Fruit fly (Drosophila melanogaster) whole organism, embryonic: ENCODE measurements around the gene Kdsr.

Experiments
- Atf6 ChIP-seq: fragments of 200-800 bp; sonication (Bioruptor generic); IDR thresholded peaks from 2 replicates; pipeline ENCODE4 v1.3.6; 2022; ENCODE audit warnings: missing biosample characterization, missing genetic modification characterization
- Bdp1 ChIP-seq: fragments of 200-800 bp; sonication (Bioruptor generic); optimal IDR thresholded peaks from 3 replicates; lab custom pipeline; 2016; ENCODE audit warnings: missing biosample characterization, missing genetic modification characterization
- CG14667 ChIP-seq: fragments of 200-800 bp; sonication (Bioruptor generic); IDR thresholded peaks from 2 replicates; pipeline ENCODE4 v1.3.6; 2022; ENCODE audit warnings: missing biosample characterization, missing genetic modification characterization
- CG14710 ChIP-seq: fragments of 200-800 bp; sonication (Bioruptor generic); optimal IDR thresholded peaks from 3 replicates; lab custom pipeline; 2019; ENCODE audit warnings: missing biosample characterization, mild to moderate bottlenecking, missing genetic modification characterization, moderate library complexity
- CG1603 ChIP-seq: fragments of 200-800 bp; sonication (Bioruptor generic); optimal IDR thresholded peaks from 2 replicates; lab custom pipeline; 2019; ENCODE audit warnings: missing biosample characterization, mild to moderate bottlenecking, missing genetic modification characterization, moderate library complexity
- CG16813 ChIP-seq: fragments of 200-800 bp; sonication (Bioruptor generic); IDR thresholded peaks from 3 replicates; pipeline ENCODE4 v1.3.6; 2022; ENCODE audit warnings: missing biosample characterization, missing genetic modification characterization; ENCODE audit not compliant: partially characterized antibody
- CG1832 ChIP-seq: fragments of 200-800 bp; sonication (Bioruptor generic); optimal IDR thresholded peaks from 2 replicates; lab custom pipeline; 2017; ENCODE audit warnings: missing biosample characterization, mild to moderate bottlenecking, missing genetic modification characterization, inconsistent platforms
- CG31224 ChIP-seq: fragments of 200-800 bp; sonication (Bioruptor generic); IDR thresholded peaks from 2 replicates; pipeline ENCODE4 v1.3.6; 2022; ENCODE audit warnings: missing biosample characterization, missing genetic modification characterization
- CG3726 ChIP-seq: fragments of 200-800 bp; sonication (Bioruptor generic); IDR thresholded peaks from 3 replicates; pipeline ENCODE4, ENCODE4 v1.3.6; 2022; ENCODE audit warnings: missing biosample characterization, missing genetic modification characterization
- CG4328 ChIP-seq: fragments of 200-800 bp; sonication (Bioruptor generic); optimal IDR thresholded peaks from 3 replicates; lab custom pipeline; 2017; ENCODE audit warnings: missing biosample characterization, missing genetic modification reagents, missing genetic modification characterization
- CG4707 ChIP-seq: fragments of 200-800 bp; sonication (Bioruptor generic); optimal IDR thresholded peaks from 2 replicates; lab custom pipeline; 2018; ENCODE audit warnings: missing biosample characterization, mild to moderate bottlenecking, missing genetic modification characterization, moderate library complexity
- CG4730 ChIP-seq: fragments of 200-800 bp; sonication (Bioruptor generic); IDR thresholded peaks from 2 replicates; pipeline ENCODE4 v1.3.6; 2022; ENCODE audit warnings: missing biosample characterization, missing genetic modification characterization
- CG6272 ChIP-seq: fragments of 200-800 bp; sonication (Bioruptor generic); IDR thresholded peaks from 2 replicates; pipeline ENCODE4 v1.3.6; 2022; ENCODE audit warnings: missing biosample characterization, missing genetic modification characterization
- CG7271 ChIP-seq: fragments of 200-800 bp; sonication (Bioruptor generic); optimal IDR thresholded peaks from 2 replicates; lab custom pipeline; 2018; ENCODE audit warnings: missing biosample characterization, mild to moderate bottlenecking, missing genetic modification characterization, moderate library complexity
- CG7745 ChIP-seq: fragments of 200-800 bp; sonication (Bioruptor generic); optimal IDR thresholded peaks from 2 replicates; lab custom pipeline; 2018; ENCODE audit warnings: missing biosample characterization, mild to moderate bottlenecking, missing genetic modification characterization, moderate library complexity
- CG7928 ChIP-seq: fragments of 200-800 bp; sonication (Bioruptor generic); optimal IDR thresholded peaks from 2 replicates; lab custom pipeline; 2017; ENCODE audit warnings: missing biosample characterization, mild to moderate bottlenecking, missing genetic modification characterization
- CG8478 ChIP-seq: fragments of >200 bp; optimal IDR thresholded peaks from 2 replicates; lab custom pipeline; 2018
- CG8765 ChIP-seq: fragments of 200-800 bp; sonication (Bioruptor generic); IDR thresholded peaks from 2 replicates; pipeline ENCODE4 v1.3.6; 2022; ENCODE audit warnings: missing biosample characterization, missing genetic modification characterization
- D19B ChIP-seq: fragments of 200-800 bp; sonication (Bioruptor generic); optimal IDR thresholded peaks from 2 replicates; lab custom pipeline; 2017; ENCODE audit warnings: missing biosample characterization, mild to moderate bottlenecking, missing genetic modification characterization
- Doc3 ChIP-seq: fragments of 200-800 bp; sonication (Bioruptor generic); IDR thresholded peaks from 3 replicates; pipeline ENCODE4 v1.3.6; 2022; ENCODE audit warnings: missing biosample characterization, missing genetic modification characterization; ENCODE audit not compliant: partially characterized antibody
- Elba2 ChIP-seq: fragments of 200-800 bp; sonication (Bioruptor generic); optimal IDR thresholded peaks from 3 replicates; lab custom pipeline; 2016; ENCODE audit warnings: missing biosample characterization, missing genetic modification characterization
- Gug ChIP-seq: fragments of 200-800 bp; sonication (Bioruptor generic); IDR thresholded peaks from 4 replicates; pipeline ENCODE4 v1.3.6; 2022; ENCODE audit warnings: missing biosample characterization, missing genetic modification characterization
- Hmr ChIP-seq: fragments of 200-800 bp; sonication (Bioruptor generic); optimal IDR thresholded peaks from 3 replicates; lab custom pipeline; 2017; ENCODE audit warnings: mild to moderate bottlenecking, missing biosample characterization, missing genetic modification reagents, missing genetic modification characterization
- NC2α ChIP-seq: fragments of 200-800 bp; sonication (Bioruptor generic); optimal IDR thresholded peaks from 2 replicates; lab custom pipeline; 2016; ENCODE audit warnings: missing biosample characterization, missing genetic modification characterization
- NK7.1 ChIP-seq: fragments of 200-800 bp; sonication (Bioruptor generic); optimal IDR thresholded peaks from 3 replicates; lab custom pipeline; 2016; ENCODE audit warnings: missing biosample characterization, missing genetic modification characterization
- Opbp ChIP-seq: fragments of 200-800 bp; sonication (Bioruptor generic); IDR thresholded peaks from 3 replicates; pipeline ENCODE4 v1.3.6; 2022; ENCODE audit warnings: missing biosample characterization, missing genetic modification characterization; ENCODE audit not compliant: partially characterized antibody
- Six4 ChIP-seq: fragments of 200-800 bp; sonication (Bioruptor generic); optimal IDR thresholded peaks from 2 replicates; lab custom pipeline; 2016; ENCODE audit warnings: missing biosample characterization, missing genetic modification characterization
- Usf ChIP-seq: fragments of 200-800 bp; sonication (Bioruptor generic); optimal IDR thresholded peaks from 2 replicates; lab custom pipeline; 2017; ENCODE audit warnings: missing genotype, missing biosample characterization, missing genetic modification characterization
- Vsx1 ChIP-seq: fragments of 200-800 bp; sonication (Bioruptor generic); optimal IDR thresholded peaks from 2 replicates; lab custom pipeline; 2017; ENCODE audit warnings: missing biosample characterization, mild to moderate bottlenecking, missing genetic modification characterization, missing genetic modification reagents
- YL-1 ChIP-seq: fragments of 200-800 bp; sonication (Bioruptor generic); optimal IDR thresholded peaks from 3 replicates; lab custom pipeline; 2017; ENCODE audit warnings: missing biosample characterization, mild to moderate bottlenecking, missing genetic modification characterization
- ab ChIP-seq: fragments of 200-800 bp; sonication (Bioruptor generic); optimal IDR thresholded peaks from 2 replicates; lab custom pipeline; 2016; ENCODE audit warnings: missing biosample characterization, missing genetic modification characterization
- ato ChIP-seq: fragments of 200-800 bp; sonication (Bioruptor generic); IDR thresholded peaks from 2 replicates; pipeline ENCODE4 v1.3.6; 2022; ENCODE audit warnings: missing biosample characterization, missing genetic modification characterization; ENCODE audit not compliant: partially characterized antibody
- crp ChIP-seq, 2 experiments: fragments of 200-800 bp; sonication (Bioruptor generic); optimal IDR thresholded peaks; 2 replicates in 1 of 2; 3 replicates in 1 of 2; lab custom pipeline; 2017; ENCODE audit warnings: missing biosample characterization in 2 of 2, missing genetic modification characterization in 2 of 2, mild to moderate bottlenecking in 1 of 2, moderate library complexity in 1 of 2
- cwo ChIP-seq: fragments of 200-800 bp; sonication (Bioruptor generic); optimal IDR thresholded peaks from 3 replicates; lab custom pipeline; 2017; ENCODE audit warnings: missing biosample characterization, missing genetic modification characterization, mild to moderate bottlenecking, moderate library complexity, missing genetic modification reagents
- dan ChIP-seq: fragments of 200-800 bp; sonication (Bioruptor generic); IDR thresholded peaks from 2 replicates; pipeline ENCODE4 v1.3.6; 2022; ENCODE audit warnings: missing biosample characterization, missing genetic modification characterization
- dm ChIP-seq: fragments of 200-800 bp; sonication (Bioruptor generic); optimal IDR thresholded peaks from 3 replicates; lab custom pipeline; 2016; ENCODE audit warnings: missing biosample characterization, missing genetic modification characterization
- ems ChIP-seq: fragments of 200-800 bp; sonication (Bioruptor generic); optimal IDR thresholded peaks from 3 replicates; lab custom pipeline; 2016; ENCODE audit warnings: missing biosample characterization, missing genetic modification characterization
- esg ChIP-seq: fragments of 200-800 bp; sonication (Bioruptor generic); conservative IDR thresholded peaks from 2 replicates; pipeline ENCODE4 v1.3.6; 2022; ENCODE audit warnings: missing biosample characterization, missing genetic modification characterization
- jigr1 ChIP-seq: fragments of 200-800 bp; sonication (Bioruptor generic); IDR thresholded peaks from 3 replicates; pipeline ENCODE4 v1.3.6; 2022; ENCODE audit warnings: missing biosample characterization, missing genetic modification characterization
- mirr ChIP-seq: fragments of 200-800 bp; sonication (Bioruptor generic); optimal IDR thresholded peaks from 3 replicates; lab custom pipeline; 2018; ENCODE audit warnings: missing biosample characterization, mild to moderate bottlenecking, missing genetic modification characterization
- phol ChIP-seq: fragments of 200-800 bp; sonication (Bioruptor generic); optimal IDR thresholded peaks from 3 replicates; lab custom pipeline; 2018; ENCODE audit warnings: missing biosample characterization, mild to moderate bottlenecking, missing genetic modification characterization, moderate library complexity
- ranshi ChIP-seq: fragments of 200-800 bp; sonication (Bioruptor generic); IDR thresholded peaks from 2 replicates; pipeline ENCODE4 v1.3.6; 2022; ENCODE audit warnings: missing biosample characterization, missing genetic modification characterization
- salm ChIP-seq: fragments of 200-800 bp; sonication (Bioruptor generic); optimal IDR thresholded peaks from 2 replicates; lab custom pipeline; 2018; ENCODE audit warnings: missing biosample characterization, mild to moderate bottlenecking, missing genetic modification characterization
- scrt ChIP-seq: fragments of 200-800 bp; sonication (Bioruptor generic); optimal IDR thresholded peaks from 2 replicates; lab custom pipeline; 2018; ENCODE audit warnings: missing biosample characterization, mild to moderate bottlenecking, missing genetic modification characterization, moderate library complexity
- sd ChIP-seq: fragments of 200-800 bp; sonication (Bioruptor generic); optimal IDR thresholded peaks from 3 replicates; lab custom pipeline; 2018; ENCODE audit warnings: missing biosample characterization, mild to moderate bottlenecking, missing genetic modification characterization, moderate library complexity
- sim ChIP-seq: fragments of 200-800 bp; sonication (Bioruptor generic); IDR thresholded peaks from 2 replicates; pipeline ENCODE4 v1.3.6; 2022; ENCODE audit warnings: missing biosample characterization, missing genetic modification characterization
- tin ChIP-seq: fragments of 200-800 bp; sonication (Bioruptor generic); optimal IDR thresholded peaks from 3 replicates; lab custom pipeline; 2016; ENCODE audit warnings: missing biosample characterization, missing genetic modification characterization
- toy ChIP-seq: fragments of 200-800 bp; sonication (Bioruptor generic); IDR thresholded peaks from 2 replicates; pipeline ENCODE4 v1.3.6; 2022; ENCODE audit warnings: missing biosample characterization, missing genetic modification characterization
- twi ChIP-seq: fragments of 200-800 bp; optimal IDR thresholded peaks from 2 replicates; lab custom pipeline; 2019; ENCODE audit warnings: missing biosample characterization, mild to moderate bottlenecking, missing genetic modification characterization, moderate library complexity

The Kdsr gene

DNA sequence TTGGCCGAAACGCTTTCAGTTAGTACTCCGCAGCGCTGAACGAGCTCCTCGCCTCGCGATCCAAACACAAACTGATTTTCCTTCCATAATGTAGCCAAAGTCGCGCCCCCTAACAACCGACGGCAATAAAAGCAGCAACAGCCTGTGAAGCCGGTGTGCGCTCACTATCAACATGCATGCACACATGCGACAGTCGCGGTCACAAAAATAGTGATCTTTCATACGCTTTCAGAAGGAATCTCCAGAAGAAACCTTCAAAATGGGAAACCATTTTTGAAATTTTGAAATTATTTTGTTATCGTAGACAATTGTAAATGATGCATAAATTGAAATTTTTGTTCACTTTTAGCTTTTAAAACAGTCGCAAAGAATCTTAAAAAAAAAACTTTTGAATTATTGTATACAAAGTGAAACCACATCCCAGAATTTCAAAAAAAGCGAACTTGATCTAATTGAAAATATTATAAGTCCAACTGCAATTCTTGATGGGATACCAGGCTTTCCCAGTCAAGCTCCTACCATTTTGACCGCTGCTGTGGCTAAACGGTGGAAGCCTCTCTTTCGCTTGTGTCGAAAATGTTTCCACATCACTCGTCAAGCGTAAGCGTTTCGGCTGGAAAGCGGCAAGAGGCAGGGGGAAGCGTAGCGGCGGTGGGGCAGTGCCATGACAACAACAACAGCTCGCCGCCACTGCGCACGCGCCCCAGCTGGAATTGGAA lies 29.9 kb downstream of the Kdsr start, which contains the start of gene Cad96Cb (continued):
- TF ChIP-seq Bdp1 (GFP tag; lab: Kevin White, UChicago), result peak; percentile 58
- TF ChIP-seq CG7745 (tag; lab: Kevin White, UChicago), result no peak
- TF ChIP-seq CG3726 (GFP tag; lab: Robert Waterston, UW), result no peak
- TF ChIP-seq ato (GFP tag; lab: Robert Waterston, UW), result no peak
- TF ChIP-seq CG16813, result no peak
- 0 out of 2 replicates have a peak, but pooled peaks have one; percentile 19 for TF ChIP-seq CG14667 (GFP tag; lab: Robert Waterston, UW)
- TF ChIP-seq NC2α (GFP tag; lab: Kevin White, UChicago), result peak; percentile 62
- peak; percentile 74 for TF ChIP-seq CG4328 (GFP tag; lab: Kevin White, UChicago)
- peak; percentile 78 for TF ChIP-seq twi
- peak; percentile 9 for TF ChIP-seq YL-1
- TF ChIP-seq Doc3 (GFP tag; lab: Robert Waterston, UW), result no peak
- peak; percentile 66 for TF ChIP-seq ab (GFP tag; lab: Kevin White, UChicago)
- TF ChIP-seq CG14710 (tag; lab: Kevin White, UChicago), result peak; percentile 93
- TF ChIP-seq Six4 (GFP tag; lab: Kevin White, UChicago), result peak; percentile 78
- no peak for TF ChIP-seq CG7271 (tag; lab: Kevin White, UChicago)
- no peak for TF ChIP-seq sim (GFP tag; lab: Robert Waterston, UW)
- no peak for TF ChIP-seq mirr (GFP tag; lab: Kevin White, UChicago)
- TF ChIP-seq salm (tag; lab: Kevin White, UChicago), result peak; percentile 77
- peak; percentile 41 for TF ChIP-seq CG1603 (tag; lab: Kevin White, UChicago)
- peak; percentile 58 for TF ChIP-seq Hmr
- TF ChIP-seq CG8765 (GFP tag; lab: Robert Waterston, UW), result no peak
- TF ChIP-seq toy, result no peak
- peak; percentile 36; the same call in 2 of the 4 replicates for TF ChIP-seq Gug (GFP tag; lab: Robert Waterston, UW)
- TF ChIP-seq Usf, result peak; percentile 56
- TF ChIP-seq Vsx1, result peak; percentile 75
- TF ChIP-seq Elba2 (GFP tag; lab: Kevin White, UChicago), result no peak
- TF ChIP-seq CG31224 (GFP tag; lab: Robert Waterston, UW), result no peak
- TF ChIP-seq phol (tag; lab: Kevin White, UChicago), result peak; percentile 93
- peak; percentile 89 for TF ChIP-seq tin
- peak; percentile 67 for TF ChIP-seq cwo (GFP tag; lab: Kevin White, UChicago)
- TF ChIP-seq CG7928 (GFP tag; lab: Kevin White, UChicago), result peak; percentile 7
- TF ChIP-seq CG4730, result no peak
- peak; percentile 48 for TF ChIP-seq scrt (GFP tag; lab: Kevin White, UChicago)
- TF ChIP-seq CG4707 (GFP tag; lab: Kevin White, UChicago), result peak; percentile 48
- peak; percentile 38; the same call in 1 of the 2 replicates for TF ChIP-seq ranshi (GFP tag; lab: Robert Waterston, UW)
- no peak for TF ChIP-seq Opbp
- peak; percentile 63; the same call in 1 of the 2 replicates for TF ChIP-seq dan (GFP tag; lab: Robert Waterston, UW)
- TF ChIP-seq CG8478 (lab: Kevin White, UChicago), result no peak
- no peak for TF ChIP-seq CG6272
- TF ChIP-seq jigr1 (GFP tag; lab: Robert Waterston, UW), result 0 out of 3 replicates have a peak, but pooled peaks have one; percentile 15
- TF ChIP-seq ems (GFP tag; lab: Kevin White, UChicago), result peak; percentile 76
- peak; percentile 31 for TF ChIP-seq D19B
- 0 out of 2 replicates have a peak, but pooled peaks have one; percentile 46 for TF ChIP-seq esg (GFP tag; lab: Robert Waterston, UW)
- TF ChIP-seq CG1832 (GFP tag; lab: Kevin White, UChicago), result no peak
- peak; percentile 20 for TF ChIP-seq sd
- TF ChIP-seq Atf6 (GFP tag; lab: Robert Waterston, UW), result peak; percentile 36; the same call in 1 of the 2 replicates
- peak; percentile 68 for TF ChIP-seq NK7.1 (GFP tag; lab: Kevin White, UChicago)
- TF ChIP-seq crp (GFP tag; optimal IDR thresholded peaks at IDR 0.05; lab: Kevin White, UChicago), result peak in 1 of 2 experiments; percentile 43
- TF ChIP-seq dm (GFP tag; lab: Kevin White, UChicago), result peak; percentile 68
